Fruit fly (Drosophila melanogaster) whole organism, embryonic: ENCODE measurements around the gene Ir92a.

Experiments used
- Atf6 ChIP-seq: fragments of 200-800 bp; sonication (Bioruptor generic); IDR thresholded peaks from 2 replicates; pipeline ENCODE4 v1.3.6; 2022; ENCODE audit warnings: missing biosample characterization, missing genetic modification characterization
- B-H1 ChIP-seq: fragments of 200-800 bp; sonication (Bioruptor generic); IDR thresholded peaks from 3 replicates; pipeline ENCODE4 v1.3.6; 2022; ENCODE audit warnings: missing biosample characterization, missing genetic modification characterization
- B-H2 ChIP-seq: fragments of 200-800 bp; sonication (Bioruptor generic); optimal IDR thresholded peaks from 2 replicates; lab custom pipeline; 2018; ENCODE audit warnings: missing biosample characterization, mild to moderate bottlenecking, missing genetic modification characterization
- CG10147 ChIP-seq: fragments of 200-800 bp; sonication (Bioruptor generic); optimal IDR thresholded peaks from 2 replicates; lab custom pipeline; 2019; ENCODE audit warnings: missing biosample characterization, mild to moderate bottlenecking, missing genetic modification characterization, moderate library complexity
- CG11504 ChIP-seq: fragments of 200-800 bp; sonication (Bioruptor generic); optimal IDR thresholded peaks from 3 replicates; lab custom pipeline; 2019; ENCODE audit warnings: missing biosample characterization, mild to moderate bottlenecking, missing genetic modification characterization, moderate library complexity
- CG12391 ChIP-seq: fragments of 200-800 bp; sonication (Bioruptor generic); optimal IDR thresholded peaks from 3 replicates; lab custom pipeline; 2018; ENCODE audit warnings: missing biosample characterization, mild to moderate bottlenecking, missing genetic modification characterization, moderate library complexity
- CG13123 ChIP-seq: fragments of 200-800 bp; sonication (Bioruptor generic); optimal IDR thresholded peaks from 2 replicates; lab custom pipeline; 2016; ENCODE audit warnings: missing biosample characterization, missing genetic modification characterization
- CG13894 ChIP-seq: fragments of 200-800 bp; sonication (Bioruptor generic); optimal IDR thresholded peaks from 3 replicates; lab custom pipeline; 2018; ENCODE audit warnings: missing biosample characterization, mild to moderate bottlenecking, missing genetic modification characterization, moderate library complexity
- CG15011 ChIP-seq: fragments of 200-800 bp; sonication (Bioruptor generic); optimal IDR thresholded peaks from 3 replicates; lab custom pipeline; 2018; ENCODE audit warnings: missing biosample characterization, mild to moderate bottlenecking, missing genetic modification characterization
- CG17912 ChIP-seq: fragments of 200-800 bp; sonication (Bioruptor generic); optimal IDR thresholded peaks from 2 replicates; lab custom pipeline; 2018; ENCODE audit warnings: missing biosample characterization, mild to moderate bottlenecking, missing genetic modification characterization
- CG33213 ChIP-seq: fragments of 200-800 bp; sonication (Bioruptor generic); optimal IDR thresholded peaks from 3 replicates; lab custom pipeline; 2016; ENCODE audit warnings: missing biosample characterization, missing genetic modification characterization
- CG3847 ChIP-seq: fragments of 200-800 bp; sonication (Bioruptor generic); IDR thresholded peaks from 2 replicates; pipeline ENCODE4 v1.3.6; 2022; ENCODE audit warnings: missing biosample characterization, missing genetic modification characterization
- CG4424 ChIP-seq: fragments of 200-800 bp; sonication (Bioruptor generic); optimal IDR thresholded peaks from 3 replicates; lab custom pipeline; 2016; ENCODE audit warnings: missing biosample characterization, missing genetic modification characterization
- CG5180 ChIP-seq: fragments of 200-800 bp; sonication (Bioruptor generic); optimal IDR thresholded peaks from 3 replicates; lab custom pipeline; 2017; ENCODE audit warnings: missing biosample characterization, missing genetic modification characterization, mild to moderate bottlenecking, moderate library complexity, missing genetic modification reagents
- CG6689 ChIP-seq: fragments of 200-800 bp; sonication (Bioruptor generic); IDR thresholded peaks from 2 replicates; pipeline ENCODE4 v1.3.6; 2022; ENCODE audit warnings: missing biosample characterization, missing genetic modification characterization
- CG7928 ChIP-seq: fragments of 200-800 bp; sonication (Bioruptor generic); optimal IDR thresholded peaks from 2 replicates; lab custom pipeline; 2017; ENCODE audit warnings: missing biosample characterization, mild to moderate bottlenecking, missing genetic modification characterization
- CG7987 ChIP-seq: fragments of 200-800 bp; sonication (Bioruptor generic); optimal IDR thresholded peaks from 2 replicates; lab custom pipeline; 2018; ENCODE audit warnings: missing biosample characterization, mild to moderate bottlenecking, missing genetic modification characterization, moderate library complexity
- CG8388 ChIP-seq: fragments of 200-800 bp; sonication (Bioruptor generic); optimal IDR thresholded peaks from 2 replicates; lab custom pipeline; 2019; ENCODE audit warnings: missing biosample characterization, mild to moderate bottlenecking, missing genetic modification characterization, moderate library complexity
- CG8924 ChIP-seq: fragments of 200-800 bp; optimal IDR thresholded peaks from 3 replicates; lab custom pipeline; 2019; ENCODE audit warnings: missing biosample characterization, mild to moderate bottlenecking, missing genetic modification characterization, moderate library complexity
- Dll ChIP-seq: fragments of 200-800 bp; sonication (Bioruptor generic); IDR thresholded peaks from 4 replicates; pipeline ENCODE4 v1.3.6; 2022; ENCODE audit warnings: missing biosample characterization, missing genetic modification characterization; ENCODE audit not compliant: partially characterized antibody
- Dp ChIP-seq: fragments of 200-800 bp; sonication (Bioruptor generic); optimal IDR thresholded peaks from 2 replicates; lab custom pipeline; 2018; ENCODE audit warnings: missing biosample characterization, mild to moderate bottlenecking, missing genetic modification characterization, moderate library complexity
- E2f2 ChIP-seq: fragments of 200-800 bp; sonication (Bioruptor generic); IDR thresholded peaks from 2 replicates; pipeline ENCODE4 v1.3.6; 2022; ENCODE audit warnings: missing biosample characterization, missing genetic modification characterization
- Ets65A ChIP-seq: fragments of 200-800 bp; sonication (Bioruptor generic); peaks from one replicate; lab custom pipeline; 2016; ENCODE audit warnings: missing biosample characterization, missing genetic modification characterization
- Fer3 ChIP-seq: fragments of 200-800 bp; sonication (Bioruptor generic); optimal IDR thresholded peaks from 2 replicates; lab custom pipeline; 2018; ENCODE audit warnings: missing biosample characterization, mild to moderate bottlenecking, missing genetic modification characterization, moderate library complexity
- Gug ChIP-seq: fragments of 200-800 bp; sonication (Bioruptor generic); IDR thresholded peaks from 4 replicates; pipeline ENCODE4 v1.3.6; 2022; ENCODE audit warnings: missing biosample characterization, missing genetic modification characterization
- Nf-YB ChIP-seq: fragments of 200-800 bp; sonication (Bioruptor generic); optimal IDR thresholded peaks from 3 replicates; lab custom pipeline; 2019; ENCODE audit warnings: missing biosample characterization, mild to moderate bottlenecking, missing genetic modification characterization, moderate library complexity
- Sox100B ChIP-seq: fragments of 200-800 bp; sonication (Bioruptor generic); optimal IDR thresholded peaks from 3 replicates; lab custom pipeline; 2018; ENCODE audit warnings: missing biosample characterization, mild to moderate bottlenecking, missing genetic modification characterization
- Sry-β ChIP-seq: fragments of 200-800 bp; sonication (Bioruptor generic); optimal IDR thresholded peaks from 2 replicates; lab custom pipeline; 2018; ENCODE audit warnings: missing biosample characterization, mild to moderate bottlenecking, missing genetic modification characterization, moderate library complexity
- Usf ChIP-seq: fragments of 200-800 bp; sonication (Bioruptor generic); optimal IDR thresholded peaks from 2 replicates; lab custom pipeline; 2017; ENCODE audit warnings: missing genotype, missing biosample characterization, missing genetic modification characterization
- ara ChIP-seq: fragments of 200-800 bp; sonication (Bioruptor generic); IDR thresholded peaks from 2 replicates; pipeline ENCODE4 v1.3.6; 2022; ENCODE audit warnings: missing biosample characterization, missing genetic modification characterization
- bigmax ChIP-seq: fragments of 200-800 bp; sonication (Bioruptor generic); optimal IDR thresholded peaks from 2 replicates; lab custom pipeline; 2018; ENCODE audit warnings: missing biosample characterization, mild to moderate bottlenecking, missing genetic modification characterization
- chif ChIP-seq, 2 experiments: fragments of 200-800 bp; sonication (Bioruptor generic); optimal IDR thresholded peaks; 3 replicates each; lab custom pipeline; 2016; ENCODE audit warnings: missing biosample characterization in 2 of 2, missing genetic modification characterization in 2 of 2
- gro ChIP-seq: fragments of 200-800 bp; sonication (Bioruptor generic); optimal IDR thresholded peaks from 2 replicates; lab custom pipeline; 2016; ENCODE audit warnings: missing biosample characterization, missing genetic modification characterization
- gt ChIP-seq: fragments of 200-800 bp; sonication (Bioruptor generic); IDR thresholded peaks from 2 replicates; pipeline ENCODE4 v1.3.6; 2022; ENCODE audit warnings: missing biosample characterization, missing genetic modification characterization
- jing ChIP-seq: fragments of 200-800 bp; sonication (Bioruptor generic); optimal IDR thresholded peaks from 2 replicates; lab custom pipeline; 2018; ENCODE audit warnings: missing biosample characterization, mild to moderate bottlenecking, missing genetic modification characterization
- jumu ChIP-seq: fragments of 200-800 bp; sonication (Bioruptor generic); optimal IDR thresholded peaks from 3 replicates; lab custom pipeline; 2016; ENCODE audit warnings: missing biosample characterization, missing genetic modification characterization
- lab ChIP-seq: fragments of 200-800 bp; sonication (Bioruptor generic); optimal IDR thresholded peaks from 3 replicates; lab custom pipeline; 2017; ENCODE audit warnings: missing biosample characterization, missing genetic modification characterization, mild to moderate bottlenecking, moderate library complexity, missing genetic modification reagents
- lilli ChIP-seq: fragments of 200-800 bp; sonication (Bioruptor generic); optimal IDR thresholded peaks from 3 replicates; lab custom pipeline; 2016; ENCODE audit warnings: missing biosample characterization, missing genetic modification characterization
- onecut ChIP-seq: fragments of 200-800 bp; sonication (Bioruptor generic); IDR thresholded peaks from 2 replicates; pipeline ENCODE4 v1.3.6; 2022; ENCODE audit warnings: missing biosample characterization, missing genetic modification characterization
- pfk ChIP-seq: fragments of 200-800 bp; sonication (Bioruptor generic); optimal IDR thresholded peaks from 2 replicates; lab custom pipeline; 2018; ENCODE audit warnings: missing biosample characterization, mild to moderate bottlenecking, missing genetic modification characterization, moderate library complexity
- pho ChIP-seq: fragments of 200-800 bp; sonication (Bioruptor generic); optimal IDR thresholded peaks from 2 replicates; lab custom pipeline; 2016; ENCODE audit warnings: missing biosample characterization, missing genetic modification characterization
- pnt ChIP-seq: fragments of 200-800 bp; sonication (Bioruptor generic); optimal IDR thresholded peaks from 3 replicates; lab custom pipeline; 2016; ENCODE audit warnings: missing biosample characterization, missing genetic modification characterization
- pros ChIP-seq: fragments of 200-800 bp; sonication (Bioruptor generic); optimal IDR thresholded peaks from 3 replicates; lab custom pipeline; 2019; ENCODE audit warnings: missing biosample characterization, mild to moderate bottlenecking, missing genetic modification characterization, moderate library complexity
- pzg ChIP-seq: fragments of 200-800 bp; sonication (Bioruptor generic); optimal IDR thresholded peaks from 3 replicates; lab custom pipeline; 2018; ENCODE audit warnings: missing biosample characterization, mild to moderate bottlenecking, missing genetic modification characterization, moderate library complexity
- ro ChIP-seq: fragments of 200-800 bp; sonication (Bioruptor generic); IDR thresholded peaks from 2 replicates; pipeline ENCODE4 v1.3.6; 2022; ENCODE audit warnings: missing biosample characterization, missing genetic modification characterization
- salm ChIP-seq: fragments of 200-800 bp; sonication (Bioruptor generic); optimal IDR thresholded peaks from 2 replicates; lab custom pipeline; 2018; ENCODE audit warnings: missing biosample characterization, mild to moderate bottlenecking, missing genetic modification characterization
- schlank ChIP-seq: fragments of 200-800 bp; sonication (Bioruptor generic); optimal IDR thresholded peaks from 2 replicates; lab custom pipeline; 2018; ENCODE audit warnings: missing biosample characterization, mild to moderate bottlenecking, missing genetic modification characterization
- shn ChIP-seq: fragments of 200-800 bp; sonication (Bioruptor generic); optimal IDR thresholded peaks from 3 replicates; lab custom pipeline; 2016; ENCODE audit warnings: missing biosample characterization, missing genetic modification characterization
- stc ChIP-seq: fragments of 200-800 bp; sonication (Bioruptor generic); IDR thresholded peaks from 2 replicates; pipeline ENCODE4 v1.3.6; 2022; ENCODE audit warnings: missing biosample characterization, missing genetic modification characterization
- tx ChIP-seq: fragments of 200-800 bp; sonication (Bioruptor generic); optimal IDR thresholded peaks from 2 replicates; lab custom pipeline; 2016; ENCODE audit warnings: missing biosample characterization, missing genetic modification characterization

The Ir92a gene

dm6 chr3R:20317402-20318165 is 21.2 kb upstream of the Ir92a start (continued):
- TF ChIP-seq Fer3 (tag; lab: Kevin White, UChicago), result no peak
- no peak for TF ChIP-seq Usf (GFP tag; lab: Kevin White, UChicago)
- TF ChIP-seq salm, result no peak
- TF ChIP-seq pnt, result no peak
- no peak for TF ChIP-seq bigmax (GFP tag; lab: Kevin White, UChicago)
- no peak for TF ChIP-seq CG7987 (GFP tag; lab: Kevin White, UChicago)
- TF ChIP-seq Atf6 (GFP tag; lab: Robert Waterston, UW), result peak; percentile 18; the same call in 1 of the 2 replicates
- TF ChIP-seq pho, result no peak
- no peak for TF ChIP-seq pfk
- no peak for TF ChIP-seq tx
- no peak for TF ChIP-seq Ets65A (GFP tag; lab: Kevin White, UChicago)
- no peak for TF ChIP-seq Nf-YB
- no peak for TF ChIP-seq CG12391
- no peak for TF ChIP-seq pros (GFP tag; lab: Kevin White, UChicago)
- TF ChIP-seq gro (GFP tag; lab: Kevin White, UChicago), result no peak
- TF ChIP-seq jing, result no peak
- TF ChIP-seq CG6689 (GFP tag; lab: Robert Waterston, UW), result no peak
- no peak for TF ChIP-seq ro (GFP tag; lab: Robert Waterston, UW)
- no peak for TF ChIP-seq chif (GFP tag; optimal IDR thresholded peaks at IDR 0.05; lab: Kevin White, UChicago)
- peak; percentile 17 for TF ChIP-seq CG13894 (tag; lab: Kevin White, UChicago)
- TF ChIP-seq Gug (GFP tag; lab: Robert Waterston, UW), result no peak
- peak; percentile 0 for TF ChIP-seq CG10147 (GFP tag; lab: Kevin White, UChicago)
- 0 out of 4 replicates have a peak, but pooled peaks have one; percentile 13 for TF ChIP-seq Dll (GFP tag; lab: Robert Waterston, UW)
- no peak for TF ChIP-seq CG5180 (GFP tag; lab: Kevin White, UChicago)
- TF ChIP-seq B-H2 (GFP tag; lab: Kevin White, UChicago), result no peak
- no peak for TF ChIP-seq CG7928 (GFP tag; lab: Kevin White, UChicago)
- TF ChIP-seq Dp, result no peak
- TF ChIP-seq lilli, result no peak
- no peak for TF ChIP-seq schlank (tag; lab: Kevin White, UChicago)
- TF ChIP-seq CG8388 (GFP tag; lab: Kevin White, UChicago), result no peak
- TF ChIP-seq CG33213 (GFP tag; lab: Kevin White, UChicago), result no peak
- no peak for TF ChIP-seq CG3847 (GFP tag; lab: Robert Waterston, UW)
- TF ChIP-seq jumu, result no peak
- no peak for TF ChIP-seq CG11504 (tag; lab: Kevin White, UChicago)
- TF ChIP-seq CG13123, result no peak
- TF ChIP-seq CG8924 (tag; lab: Kevin White, UChicago), result no peak
- peak; percentile 66 for TF ChIP-seq lab (GFP tag; lab: Kevin White, UChicago)
- TF ChIP-seq onecut (GFP tag; lab: Robert Waterston, UW), result no peak
- TF ChIP-seq stc, result no peak
- no peak for TF ChIP-seq pzg (GFP tag; lab: Kevin White, UChicago)
- TF ChIP-seq shn (GFP tag; lab: Kevin White, UChicago), result no peak
- TF ChIP-seq B-H1 (GFP tag; lab: Robert Waterston, UW), result no peak
- no peak for TF ChIP-seq CG15011 (GFP tag; lab: Kevin White, UChicago)
- TF ChIP-seq ara (GFP tag; lab: Robert Waterston, UW), result no peak
- peak; percentile 16; the same call in 1 of the 2 replicates for TF ChIP-seq E2f2 (GFP tag; lab: Robert Waterston, UW)
- no peak for TF ChIP-seq CG17912 (GFP tag; lab: Kevin White, UChicago)
- TF ChIP-seq CG4424, result no peak
- no peak for TF ChIP-seq Sry-β (GFP tag; lab: Kevin White, UChicago)
- TF ChIP-seq gt, result no peak
- no peak for TF ChIP-seq Sox100B (GFP tag; lab: Kevin White, UChicago)
